Worm (Caenorhabditis elegans) whole organism, young adult: ENCODE measurements around the gene ptp-8.
A peak's percentile ranks its signal among the peaks of the same experiment; 100 is the strongest.

Source experiments
- B0261.1 ChIP-seq: sonication (generic microtip); optimal IDR thresholded peaks from 2 replicates; lab custom pipeline; 2016; ENCODE audit warnings: mild to moderate bottlenecking, missing genetic modification characterization, moderate library complexity, missing compliant biosample characterization
- C06A6.2 ChIP-seq: fragments of 200-800 bp; sonication (Bioruptor generic); conservative IDR thresholded peaks from 2 replicates; pipeline ENCODE4 v1.3.6; 2022; ENCODE audit warnings: missing genetic modification characterization, missing compliant biosample characterization
- F23B12.7 ChIP-seq: sonication (generic microtip); optimal IDR thresholded peaks from 2 replicates; lab custom pipeline; 2017; ENCODE audit warnings: missing genetic modification characterization, mild to moderate bottlenecking, missing compliant biosample characterization, antibody characterized with exemption, moderate library complexity; ENCODE audit not compliant: insufficient read depth
- F49E8.2 ChIP-seq: sonication (generic microtip); optimal IDR thresholded peaks from 3 replicates; lab custom pipeline; 2017; ENCODE audit warnings: missing genetic modification characterization, mild to moderate bottlenecking, missing compliant biosample characterization, antibody characterized with exemption, moderate library complexity; ENCODE audit not compliant: insufficient read depth
- F57A8.1 ChIP-seq: fragments of 200-800 bp; sonication (Bioruptor generic); optimal IDR thresholded peaks from 2 replicates; lab custom pipeline; 2018; ENCODE audit warnings: mild to moderate bottlenecking, missing genetic modification characterization, moderate library complexity, missing compliant biosample characterization
- F57C9.4 ChIP-seq: sonication (generic microtip); optimal IDR thresholded peaks from 2 replicates; lab custom pipeline; 2017; ENCODE audit warnings: mild to moderate bottlenecking, missing genetic modification characterization, missing compliant biosample characterization
- K12H6.12 ChIP-seq: fragments of 200-800 bp; sonication (Bioruptor generic); optimal IDR thresholded peaks from 2 replicates; lab custom pipeline; 2018; ENCODE audit warnings: mild to moderate bottlenecking, missing genetic modification characterization, missing compliant biosample characterization
- Y53G8AR.9 ChIP-seq: fragments of 200-800 bp; sonication (Bioruptor generic); conservative IDR thresholded peaks from 2 replicates; pipeline ENCODE4 v1.3.6; 2022; ENCODE audit warnings: missing genetic modification reagents, missing genetic modification characterization, missing compliant biosample characterization
- Y56A3A.18 ChIP-seq: fragments of 200-800 bp; sonication (Bioruptor generic); IDR thresholded peaks from 2 replicates; pipeline ENCODE4 v1.3.6; 2022; ENCODE audit warnings: missing genetic modification reagents, missing genetic modification characterization, missing compliant biosample characterization
- Y79H2A.3 ChIP-seq: fragments of 200-800 bp; sonication (Bioruptor generic); conservative IDR thresholded peaks from 2 replicates; pipeline ENCODE4 v1.3.6; 2022; ENCODE audit warnings: missing genetic modification reagents, missing genetic modification characterization, missing compliant biosample characterization
- akir-1 ChIP-seq: fragments of 200-800 bp; sonication (Bioruptor generic); optimal IDR thresholded peaks from 2 replicates; lab custom pipeline; 2018; ENCODE audit warnings: mild to moderate bottlenecking, missing genetic modification characterization, moderate library complexity, missing compliant biosample characterization
- aptf-3 ChIP-seq: fragments of 200-800 bp; sonication (Bioruptor generic); IDR thresholded peaks from 2 replicates; pipeline ENCODE4 v1.3.6; 2022; ENCODE audit warnings: missing genetic modification characterization, missing compliant biosample characterization
- atf-7 ChIP-seq: sonication (generic microtip); optimal IDR thresholded peaks from 2 replicates; lab custom pipeline; 2017; ENCODE audit warnings: mild to moderate bottlenecking, missing genetic modification characterization, missing compliant biosample characterization
- athp-1 ChIP-seq: sonication (generic microtip); optimal IDR thresholded peaks from 2 replicates; lab custom pipeline; 2017; ENCODE audit warnings: mild to moderate bottlenecking, missing genetic modification characterization, missing compliant biosample characterization
- attf-5 ChIP-seq: fragments of 200-800 bp; sonication (Bioruptor generic); optimal IDR thresholded peaks from 2 replicates; lab custom pipeline; 2018; ENCODE audit warnings: mild to moderate bottlenecking, missing genetic modification characterization, missing compliant biosample characterization
- ccch-3 ChIP-seq: fragments of 200-800 bp; sonication (Bioruptor generic); optimal IDR thresholded peaks from 2 replicates; lab custom pipeline; 2018; ENCODE audit warnings: mild to moderate bottlenecking, missing genetic modification characterization, missing compliant biosample characterization
- cebp-1 ChIP-seq, 2 experiments: fragments of 200-800 bp in 1 of 2; sonication (Bioruptor generic) in 1 of 2; sonication (generic microtip) in 1 of 2; IDR thresholded peaks in 1 of 2; optimal IDR thresholded peaks in 1 of 2; 2 replicates each; pipeline versions ENCODE4 v1.3.6 to Lab custom; 2017 to 2022; ENCODE audit warnings: missing compliant biosample characterization in 2 of 2, missing genetic modification characterization in 2 of 2, mild to moderate bottlenecking in 1 of 2, missing genetic modification reagents in 1 of 2, moderate library complexity in 1 of 2
- cebp-2 ChIP-seq: fragments of 200-800 bp; sonication (Bioruptor generic); IDR thresholded peaks from 2 replicates; pipeline ENCODE4 v1.3.6; 2022; ENCODE audit warnings: missing genetic modification characterization, missing compliant biosample characterization
- ceh-58 ChIP-seq: fragments of 200-800 bp; sonication (Bioruptor generic); IDR thresholded peaks from 2 replicates; pipeline ENCODE4 v1.3.6; 2022; ENCODE audit warnings: missing genetic modification characterization, missing compliant biosample characterization
- ceh-91 ChIP-seq: fragments of 200-800 bp; sonication (Bioruptor generic); IDR thresholded peaks from 2 replicates; pipeline ENCODE4 v1.3.6; 2022; ENCODE audit warnings: missing genetic modification reagents, missing genetic modification characterization, missing compliant biosample characterization
- dpl-1 ChIP-seq: fragments of 150-350 bp; optimal IDR thresholded peaks from 2 replicates; lab custom pipeline; 2014; ENCODE audit warnings: missing biosample characterization, missing genetic modification reagents, missing genetic modification characterization
- efl-1 ChIP-seq: fragments of 150-350 bp; optimal IDR thresholded peaks from 2 replicates; lab custom pipeline; 2014; ENCODE audit warnings: missing biosample characterization, missing genetic modification reagents, missing genetic modification characterization
- fkh-3 ChIP-seq: sonication (generic microtip); optimal IDR thresholded peaks from 2 replicates; lab custom pipeline; 2016; ENCODE audit warnings: mild to moderate bottlenecking, missing genetic modification characterization, missing compliant biosample characterization
- gei-17 ChIP-seq: fragments of 200-800 bp; sonication (Bioruptor generic); optimal IDR thresholded peaks from 2 replicates; lab custom pipeline; 2018; ENCODE audit warnings: mild to moderate bottlenecking, missing genetic modification characterization, missing compliant biosample characterization
- hlh-12 ChIP-seq: sonication (generic microtip); optimal IDR thresholded peaks from 2 replicates; lab custom pipeline; 2016; ENCODE audit warnings: missing genetic modification characterization, missing compliant biosample characterization
- let-526 ChIP-seq: fragments of 200-800 bp; sonication (Bioruptor generic); IDR thresholded peaks from 2 replicates; pipeline ENCODE4 v1.3.6; 2022; ENCODE audit warnings: missing genetic modification reagents, missing genetic modification characterization, missing compliant biosample characterization
- madf-10 ChIP-seq: sonication (generic microtip); optimal IDR thresholded peaks from 2 replicates; lab custom pipeline; 2016; ENCODE audit warnings: mild to moderate bottlenecking, missing genetic modification characterization, missing compliant biosample characterization
- mxl-1 ChIP-seq: sonication (generic microtip); optimal IDR thresholded peaks from 2 replicates; lab custom pipeline; 2016; ENCODE audit warnings: missing genetic modification characterization, missing compliant biosample characterization
- nfya-2 ChIP-seq: fragments of 200-800 bp; sonication (Bioruptor generic); IDR thresholded peaks from 2 replicates; pipeline ENCODE4 v1.3.6; 2022; ENCODE audit warnings: missing genetic modification reagents, missing genetic modification characterization, missing compliant biosample characterization
- pbrm-1 ChIP-seq: fragments of 200-800 bp; sonication (Bioruptor generic); IDR thresholded peaks from 2 replicates; pipeline ENCODE4 v1.3.6; 2022; ENCODE audit warnings: missing genetic modification reagents, missing genetic modification characterization, missing compliant biosample characterization
- rec-8 ChIP-seq, 2 experiments: sonication (generic microtip); optimal IDR thresholded peaks; 2 replicates each; lab custom pipeline; 2016; ENCODE audit warnings: mild to moderate bottlenecking in 2 of 2, missing genetic modification characterization in 2 of 2, missing genetic modification reagents in 2 of 2, missing genotype in 2 of 2, missing biosample characterization in 1 of 2, missing compliant biosample characterization in 1 of 2, moderate library complexity in 1 of 2
- rpc-1 ChIP-seq, 2 experiments: fragments of 150-350 bp in 1 of 2; sonication (generic microtip) in 1 of 2; optimal IDR thresholded peaks; 2 replicates each; lab custom pipeline; 2014 to 2018; ENCODE audit warnings: missing biosample characterization in 1 of 2, missing genetic modification characterization in 1 of 2, missing genetic modification reagents in 1 of 2, missing genotype in 1 of 2
- sea-2 ChIP-seq: fragments of 200-800 bp; sonication (Bioruptor generic); IDR thresholded peaks from 2 replicates; pipeline ENCODE4 v1.3.6; 2022; ENCODE audit warnings: missing genetic modification characterization, missing compliant biosample characterization
- snpc-3.4 ChIP-seq: sonication (generic microtip); optimal IDR thresholded peaks from 2 replicates; lab custom pipeline; 2017; ENCODE audit warnings: missing genetic modification characterization, mild to moderate bottlenecking, missing compliant biosample characterization, antibody characterized with exemption, moderate library complexity, missing genotype, missing genetic modification reagents
- snpc-4 ChIP-seq, 5 experiments: fragments of 150-350 bp in 1 of 5; sonication (generic microtip) in 4 of 5; optimal IDR thresholded peaks; 2 replicates each; lab custom pipeline; 2014 to 2018; ENCODE audit warnings: missing genetic modification characterization in 5 of 5, missing biosample characterization in 3 of 5, antibody characterized with exemption in 2 of 5, mild to moderate bottlenecking in 2 of 5, missing compliant biosample characterization in 2 of 5, missing genotype in 2 of 5, moderate library complexity in 2 of 5, missing genetic modification reagents in 1 of 5
- somi-1 ChIP-seq: fragments of 200-800 bp; sonication (Bioruptor generic); optimal IDR thresholded peaks from 2 replicates; lab custom pipeline; 2018; ENCODE audit warnings: mild to moderate bottlenecking, missing genetic modification characterization, missing compliant biosample characterization
- tbp1 ChIP-seq: fragments of 200-800 bp; sonication (Bioruptor generic); optimal IDR thresholded peaks from 2 replicates; lab custom pipeline; 2018; ENCODE audit warnings: mild to moderate bottlenecking, missing genetic modification characterization, missing compliant biosample characterization
- unc-62 ChIP-seq: fragments of 150-350 bp; optimal IDR thresholded peaks from 2 replicates; lab custom pipeline; 2014; ENCODE audit warnings: missing biosample characterization, missing genetic modification reagents, missing genetic modification characterization
- zfh-2 ChIP-seq: fragments of 200-800 bp; sonication (Bioruptor generic); conservative IDR thresholded peaks from 2 replicates; pipeline ENCODE4 v1.3.6; 2022; ENCODE audit warnings: missing genetic modification reagents, missing genetic modification characterization, missing compliant biosample characterization
- ztf-22 ChIP-seq: fragments of 200-800 bp; sonication (Bioruptor generic); optimal IDR thresholded peaks from 2 replicates; lab custom pipeline; 2018; ENCODE audit warnings: mild to moderate bottlenecking, missing genetic modification characterization, moderate library complexity, missing compliant biosample characterization
- ztf-25 ChIP-seq: fragments of 200-800 bp; sonication (Bioruptor generic); IDR thresholded peaks from 2 replicates; pipeline ENCODE4 v1.3.6; 2022; ENCODE audit warnings: missing genetic modification reagents, missing genetic modification characterization, missing compliant biosample characterization
- ztf-28 ChIP-seq: fragments of 200-800 bp; sonication (Bioruptor generic); IDR thresholded peaks from 2 replicates; pipeline ENCODE4 v1.3.6; 2022; ENCODE audit warnings: missing genetic modification reagents, missing genetic modification characterization, missing compliant biosample characterization

The ptp-8 gene

ce11 chrIV:7390126-7390766, 8.4 kb downstream of the ptp-8 start (continued):
- TF ChIP-seq madf-10 (tag; lab: Kevin White, UChicago), result no peak
- no peak for TF ChIP-seq gei-17 (GFP tag; lab: Kevin White, UChicago)
- no peak for TF ChIP-seq F23B12.7 (tag; lab: Kevin White, UChicago)
- no peak for TF ChIP-seq attf-5 (GFP tag; lab: Kevin White, UChicago)
- no peak for TF ChIP-seq B0261.1 (tag; lab: Kevin White, UChicago)
- no peak for TF ChIP-seq let-526 (GFP tag; lab: Robert Waterston, UW)
- no peak for TF ChIP-seq ztf-22 (GFP tag; lab: Kevin White, UChicago)
- no peak for TF ChIP-seq rpc-1 (optimal IDR thresholded peaks at IDR 0.05; lab: Kevin White, UChicago)
- TF ChIP-seq rpc-1 (tag; optimal IDR thresholded peaks at IDR 0.05; lab: Kevin White, UChicago), result no peak
- no peak for TF ChIP-seq mxl-1 (tag; lab: Kevin White, UChicago)

DNA sequence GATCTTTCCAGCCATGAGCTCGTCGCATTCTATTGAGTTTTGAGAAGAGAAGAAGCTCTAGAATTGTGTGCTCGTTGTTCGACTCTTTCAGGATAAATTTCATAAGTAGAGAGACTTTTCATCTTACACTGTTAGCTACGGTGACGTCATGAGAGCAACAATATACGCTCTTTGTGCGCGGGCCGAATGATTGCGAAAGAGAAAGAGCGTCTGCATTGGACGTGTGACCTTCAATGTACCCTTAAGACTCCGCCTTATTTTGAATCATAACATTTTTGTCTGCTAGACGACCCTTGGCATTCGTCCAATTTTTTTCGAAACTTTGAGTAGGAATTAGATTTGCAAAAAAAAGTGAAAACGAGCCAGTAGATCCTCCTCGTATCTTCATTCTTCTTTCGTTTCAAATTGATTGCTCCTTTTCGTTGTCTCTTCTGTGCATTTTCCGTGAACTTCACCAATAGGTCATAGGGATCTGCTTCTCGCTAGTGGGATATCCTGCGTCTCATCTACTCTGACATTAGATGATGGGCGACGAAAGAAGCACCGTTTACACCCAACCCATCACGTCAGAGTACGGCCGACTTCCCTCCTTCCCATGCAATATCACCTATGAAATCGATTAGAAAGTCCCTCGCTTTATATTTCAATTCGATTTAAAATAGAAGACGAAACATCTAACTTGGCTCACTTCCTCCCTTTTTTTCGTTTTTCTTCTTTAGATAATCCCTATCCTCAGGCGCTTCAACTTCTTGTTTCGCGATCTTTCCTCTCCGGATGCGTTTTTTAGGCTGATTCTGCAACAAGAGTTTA, 9.9 kb downstream of the ptp-8 start:
- TF ChIP-seq akir-1 (no peak), atf-7 (tag; lab: Kevin White, UChicago) (peak; percentile 61), ztf-22 (GFP tag; lab: Kevin White, UChicago) (no peak), F57A8.1 (GFP tag; lab: Kevin White, UChicago) (no peak), madf-10 (tag; lab: Kevin White, UChicago) (no peak), hlh-12 (tag; lab: Kevin White, UChicago) (no peak), snpc-3.4 (tag; lab: Kevin White, UChicago) (no peak), snpc-4 (GFP tag; optimal IDR thresholded peaks at IDR 0.05; lab: Kevin White, UChicago) (peak; percentile 26), snpc-4 (tag; optimal IDR thresholded peaks at IDR 0.05; lab: Kevin White, UChicago) (no peak), tbp1 (no peak), aptf-3 (no peak), cebp-2 (GFP tag; lab: Robert Waterston, UW) (no peak), F57C9.4 (tag; lab: Kevin White, UChicago) (no peak), zfh-2 (peak; percentile 38; the same call in 1 of the 2 replicates), ztf-25 (GFP tag; lab: Robert Waterston, UW) (no peak), somi-1 (GFP tag; lab: Kevin White, UChicago) (peak; percentile 18), Y53G8AR.9 (no peak), Y56A3A.18 (GFP tag; lab: Robert Waterston, UW) (no peak), C06A6.2 (GFP tag; lab: Robert Waterston, UW) (peak; percentile 58; the same call in 1 of the 2 replicates), rec-8 (tag; optimal IDR thresholded peaks at IDR 0.05; lab: Kevin White, UChicago) (no peak), F49E8.2 (tag; lab: Kevin White, UChicago) (no peak), efl-1 (GFP tag; lab: Kevin White, UChicago) (no peak), unc-62 (no peak), athp-1 (tag; lab: Kevin White, UChicago) (no peak), pbrm-1 (no peak), ceh-91 (GFP tag; lab: Robert Waterston, UW) (no peak), sea-2 (GFP tag; lab: Robert Waterston, UW) (no peak), Y79H2A.3 (GFP tag; lab: Robert Waterston, UW) (no peak), nfya-2 (GFP tag; lab: Robert Waterston, UW) (no peak), ztf-28 (GFP tag; lab: Robert Waterston, UW) (no peak), ceh-58 (no peak), K12H6.12 (peak; percentile 68), mxl-1 (tag; lab: Kevin White, UChicago) (no peak), ccch-3 (no peak), fkh-3 (tag; lab: Kevin White, UChicago) (no peak), dpl-1 (GFP tag; lab: Kevin White, UChicago) (no peak), cebp-1 (GFP tag; IDR thresholded peaks at IDR 0.05; lab: Robert Waterston, UW) (peak; percentile 95), cebp-1 (tag; optimal IDR thresholded peaks at IDR 0.05; lab: Kevin White, UChicago) (peak; percentile 98)
